Worm (Caenorhabditis elegans): Measurements from ENCODE around the gene nhr-214.
A peak's percentile ranks its signal among the peaks of the same experiment; 100 is the strongest.

Gene nhr-214

ce11 chrX:12691306-12691705, 10.6 kb downstream of the nhr-214 start, which contains the start of gene ugt-50 (continued):
- TF ChIP-seq dve-1 (tag; optimal IDR thresholded peaks at IDR 0.05; ENCODE audit: insufficient read depth), result peak; percentile 90
- TF ChIP-seq fos-1 (tag; optimal IDR thresholded peaks at IDR 0.05), result no peak
- peak; percentile 78 for TF ChIP-seq hlh-11 (tag; optimal IDR thresholded peaks at IDR 0.05)
- peak; percentile 27 for TF ChIP-seq nhr-102 (tag; optimal IDR thresholded peaks at IDR 0.05)
- no peak for TF ChIP-seq sdz-12 (GFP tag; optimal IDR thresholded peaks at IDR 0.05)
- TF ChIP-seq hlh-30 (tag; optimal IDR thresholded peaks at IDR 0.05; ENCODE audit: insufficient read depth), result peak; percentile 50
- no peak for TF ChIP-seq jun-1 (tag; optimal IDR thresholded peaks at IDR 0.05)
- TF ChIP-seq zip-11 (GFP tag; IDR thresholded peaks at IDR 0.05), result no peak
- TF ChIP-seq mep-1 (tag; optimal IDR thresholded peaks at IDR 0.05), result peak; percentile 26
- TF ChIP-seq php-3 (GFP tag; IDR thresholded peaks at IDR 0.05), result peak; percentile 66
- no peak for TF ChIP-seq D1046.2 (GFP tag; IDR thresholded peaks at IDR 0.05)
- TF ChIP-seq mes-2 (tag; optimal IDR thresholded peaks at IDR 0.05; ENCODE audit: poor library complexity, severe bottlenecking), result peak; percentile 53
- TF ChIP-seq ceh-82 (tag; optimal IDR thresholded peaks at IDR 0.05), result no peak
- no peak for TF ChIP-seq zfp-2 (tag; optimal IDR thresholded peaks at IDR 0.05)
- peak; percentile 52 for TF ChIP-seq nhr-48 (tag; optimal IDR thresholded peaks at IDR 0.05)
- no peak for TF ChIP-seq dmd-8 (GFP tag; IDR thresholded peaks at IDR 0.05)
- TF ChIP-seq pqm-1 (tag; optimal IDR thresholded peaks at IDR 0.05), result peak; percentile 68
- TF ChIP-seq nhr-41 (GFP tag; IDR thresholded peaks at IDR 0.05), result no peak
- TF ChIP-seq lsy-2 (tag; optimal IDR thresholded peaks at IDR 0.05), result peak in 1 of 2 experiments; percentile 48
- peak; percentile 28 for TF ChIP-seq nhr-77 (tag; optimal IDR thresholded peaks at IDR 0.05)
- no peak for TF ChIP-seq nhr-237 (tag; optimal IDR thresholded peaks at IDR 0.05)
- TF ChIP-seq F37D6.2 (tag; optimal IDR thresholded peaks at IDR 0.05), result no peak
- no peak for TF ChIP-seq daf-16 (GFP tag; optimal IDR thresholded peaks at IDR 0.05)
- TF ChIP-seq daf-16 (tag; optimal IDR thresholded peaks at IDR 0.05), result peak; percentile 99
- TF ChIP-seq zip-2 (tag; optimal IDR thresholded peaks at IDR 0.05), result no peak
- peak; percentile 68 for TF ChIP-seq dmd-6 (GFP tag; IDR thresholded peaks at IDR 0.05)
- peak; percentile 95 for TF ChIP-seq ztf-7 (tag; optimal IDR thresholded peaks at IDR 0.05)

ce11 chrX:12690346-12690745, 11.5 kb downstream of the nhr-214 start:
- TF ChIP-seq nhr-237 (tag; optimal IDR thresholded peaks at IDR 0.05), result no peak
- no peak for TF ChIP-seq mxl-3 (GFP tag; optimal IDR thresholded peaks at IDR 0.05)
- TF ChIP-seq php-3 (GFP tag; IDR thresholded peaks at IDR 0.05), result no peak
- TF ChIP-seq nhr-42 (GFP tag; IDR thresholded peaks at IDR 0.05), result no peak
- no peak for TF ChIP-seq madf-5 (GFP tag; IDR thresholded peaks at IDR 0.05)
- TF ChIP-seq egl-43 (GFP tag; IDR thresholded peaks at IDR 0.05), result peak; percentile 58; the same call in 1 of the 2 replicates
- peak; percentile 73 for TF ChIP-seq tra-1 (GFP tag; IDR thresholded peaks at IDR 0.05)
- TF ChIP-seq daf-12 (tag; optimal IDR thresholded peaks at IDR 0.05), result no peak
- peak; percentile 68 for TF ChIP-seq hlh-30 (tag; optimal IDR thresholded peaks at IDR 0.05; ENCODE audit: insufficient read depth)
- no peak for TF ChIP-seq D1046.2 (GFP tag; IDR thresholded peaks at IDR 0.05)
- peak; percentile 25; the same call in 1 of the 2 replicates for TF ChIP-seq ctbp-1 (GFP tag; IDR thresholded peaks at IDR 0.05)
- TF ChIP-seq unc-130 (GFP tag; optimal IDR thresholded peaks at IDR 0.05), result no peak
- TF ChIP-seq vab-7 (GFP tag; IDR thresholded peaks at IDR 0.05), result 0 out of 2 replicates have a peak, but pooled peaks have one; percentile 25
- no peak for TF ChIP-seq fkh-10 (GFP tag; optimal IDR thresholded peaks at IDR 0.05)
- TF ChIP-seq F44E2.7 (GFP tag; IDR thresholded peaks at IDR 0.05), result no peak
- no peak for TF ChIP-seq madf-9 (GFP tag; conservative IDR thresholded peaks at IDR 0.05)
- TF ChIP-seq F37D6.2 (tag; optimal IDR thresholded peaks at IDR 0.05), result no peak
- TF ChIP-seq ceh-82 (tag; optimal IDR thresholded peaks at IDR 0.05), result no peak
- TF ChIP-seq rbr-2 (tag; optimal IDR thresholded peaks at IDR 0.05), result peak; percentile 30
- no peak for TF ChIP-seq ces-1 (GFP tag; optimal IDR thresholded peaks at IDR 0.05)
- no peak for TF ChIP-seq skn-1 (tag; optimal IDR thresholded peaks at IDR 0.05)
- peak; percentile 90 for TF ChIP-seq lin-39 (tag; optimal IDR thresholded peaks at IDR 0.05)
- peak; percentile 70 for TF ChIP-seq hlh-11 (tag; optimal IDR thresholded peaks at IDR 0.05)
- peak in 1 of 2 experiments; percentile 44 for TF ChIP-seq lsy-2 (tag; optimal IDR thresholded peaks at IDR 0.05)
- no peak for TF ChIP-seq nhr-6 (tag; optimal IDR thresholded peaks at IDR 0.05)
- no peak for TF ChIP-seq ceh-62 (tag; optimal IDR thresholded peaks at IDR 0.05)
- no peak for TF ChIP-seq ceh-32 (tag; optimal IDR thresholded peaks at IDR 0.05; ENCODE audit: poor library complexity)
- peak; percentile 75 for TF ChIP-seq dve-1 (tag; optimal IDR thresholded peaks at IDR 0.05; ENCODE audit: insufficient read depth)
- peak; percentile 85 for TF ChIP-seq dmd-6 (GFP tag; IDR thresholded peaks at IDR 0.05)
- no peak for TF ChIP-seq egl-27 (tag; optimal IDR thresholded peaks at IDR 0.05)
- no peak for TF ChIP-seq attf-4 (tag; optimal IDR thresholded peaks at IDR 0.05)
- TF ChIP-seq lin-38 (GFP tag; IDR thresholded peaks at IDR 0.05), result no peak
- no peak for TF ChIP-seq hmg-1.1 (GFP tag; IDR thresholded peaks at IDR 0.05)

Data from whole organism, L4 larva.